Fruit fly (Drosophila melanogaster): ENCODE data around the gene CG14658.

Gene CG14658

DNA sequence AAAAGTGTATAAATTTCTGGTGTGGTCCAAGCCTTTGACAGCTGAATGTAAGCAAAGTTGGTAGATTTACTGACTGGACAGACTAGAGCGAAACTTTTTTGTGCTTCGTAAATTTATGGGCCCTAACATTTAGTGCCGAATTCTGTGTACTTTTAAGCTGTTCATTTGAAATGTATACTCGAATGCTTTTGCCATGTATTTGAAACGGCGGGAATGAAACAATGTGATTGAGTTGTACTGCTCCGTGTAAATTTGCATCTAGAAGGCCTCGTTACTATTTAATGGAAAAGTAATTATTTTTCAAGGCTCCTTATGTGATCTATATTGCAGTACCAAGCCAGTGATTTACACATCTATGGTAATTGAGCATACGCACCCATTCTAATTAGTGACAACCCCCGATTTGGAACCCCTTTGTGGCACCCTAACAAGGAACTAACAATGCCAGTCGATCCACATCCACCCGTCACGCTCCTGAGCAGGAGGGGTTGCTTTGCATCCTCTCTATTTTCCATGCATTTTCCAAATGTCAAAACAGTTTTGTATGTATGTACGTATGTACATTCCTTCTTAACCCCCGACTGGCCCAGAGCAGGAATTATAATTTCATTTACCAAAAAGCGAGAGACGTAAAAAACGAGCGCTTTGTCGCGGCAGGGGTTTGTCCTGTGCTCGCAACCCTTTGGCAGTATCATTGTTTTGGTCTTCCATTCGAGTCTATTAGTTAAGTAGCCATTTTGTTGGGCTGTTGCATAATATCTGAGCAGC is 28.4 kb upstream of the CG14658 start (continued):
- TF ChIP-seq az2 (GFP tag; optimal IDR thresholded peaks at IDR 0.05) = no peak
- TF ChIP-seq sna (GFP tag; IDR thresholded peaks at IDR 0.05; ENCODE audit: partially characterized antibody) = no peak
- no peak for TF ChIP-seq bowl (GFP tag; IDR thresholded peaks at IDR 0.05)
- no peak for TF ChIP-seq zen (tag; optimal IDR thresholded peaks at IDR 0.05)
- TF ChIP-seq da (GFP tag; optimal IDR thresholded peaks at IDR 0.05) = no peak
- no peak for TF ChIP-seq CG10462 (GFP tag; optimal IDR thresholded peaks at IDR 0.05)
- no peak for TF ChIP-seq CG34376 (GFP tag; optimal IDR thresholded peaks at IDR 0.05)
- peak; percentile 27; the same call in 1 of the 2 replicates for TF ChIP-seq seq (GFP tag; IDR thresholded peaks at IDR 0.05)
- no peak for TF ChIP-seq tio (GFP tag; optimal IDR thresholded peaks at IDR 0.05)
- TF ChIP-seq Atf3 (GFP tag; optimal IDR thresholded peaks at IDR 0.05) = no peak
- no peak for TF ChIP-seq nerfin-1 (tag; optimal IDR thresholded peaks at IDR 0.05)
- no peak for TF ChIP-seq gcm2 (GFP tag; optimal IDR thresholded peaks at IDR 0.05)
- peak; percentile 42 for TF ChIP-seq gsb-n (tag; optimal IDR thresholded peaks at IDR 0.05)
- no peak for TF ChIP-seq CTCF (GFP tag; optimal IDR thresholded peaks at IDR 0.05)
- TF ChIP-seq Blimp-1 (GFP tag; optimal IDR thresholded peaks at IDR 0.05) = no peak
- no peak for TF ChIP-seq slbo (GFP tag; IDR thresholded peaks at IDR 0.05)
- peak; percentile 23 for TF ChIP-seq Kr (GFP tag; optimal IDR thresholded peaks at IDR 0.05)
- TF ChIP-seq Awh (GFP tag; IDR thresholded peaks at IDR 0.05) = no peak
- TF ChIP-seq mld (GFP tag; IDR thresholded peaks at IDR 0.05; ENCODE audit: partially characterized antibody) = no peak
- TF ChIP-seq eyg (GFP tag; optimal IDR thresholded peaks at IDR 0.05) = no peak
- TF ChIP-seq sob (GFP tag; IDR thresholded peaks at IDR 0.05) = no peak
- no peak for TF ChIP-seq CG2875 (GFP tag; optimal IDR thresholded peaks at IDR 0.05)
- TF ChIP-seq en (GFP tag; optimal IDR thresholded peaks at IDR 0.05) = no peak
- TF ChIP-seq bsh (GFP tag; optimal IDR thresholded peaks at IDR 0.05) = no peak
- no peak for TF ChIP-seq Dbx (GFP tag; IDR thresholded peaks at IDR 0.05)
- no peak for TF ChIP-seq CG10147 (GFP tag; optimal IDR thresholded peaks at IDR 0.05)
- no peak for TF ChIP-seq gcm (GFP tag; optimal IDR thresholded peaks at IDR 0.05)
- no peak for TF ChIP-seq CG18011 (GFP tag; optimal IDR thresholded peaks at IDR 0.05)
- no peak for TF ChIP-seq exex (tag; optimal IDR thresholded peaks at IDR 0.05)
- no peak for TF ChIP-seq CG43689 (GFP tag; IDR thresholded peaks at IDR 0.05)

DNA sequence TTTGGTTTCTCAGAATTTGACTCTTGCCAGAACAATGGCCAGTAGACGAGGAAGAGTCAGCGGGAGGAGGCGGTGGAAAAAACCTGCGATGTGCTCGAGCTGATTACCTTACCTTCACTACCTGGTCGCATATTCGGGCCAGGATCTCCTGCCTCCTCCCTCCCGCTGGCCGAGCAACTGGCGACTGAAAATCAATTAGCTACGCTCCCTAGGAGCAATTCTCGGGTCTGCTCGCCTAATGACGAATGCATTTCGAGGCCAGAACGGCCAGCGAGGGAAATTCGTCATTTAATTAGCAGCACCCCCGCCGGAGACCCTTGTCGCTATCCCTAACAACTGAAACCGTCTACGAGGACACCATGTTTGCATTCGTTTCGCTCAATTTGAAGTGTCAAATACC is 27.7 kb upstream of the CG14658 start:
- peak in 1 of 2 experiments; percentile 55 for TF ChIP-seq tll (GFP tag; optimal IDR thresholded peaks at IDR 0.05)
- peak; percentile 98 for TF ChIP-seq zen (tag; optimal IDR thresholded peaks at IDR 0.05)
- TF ChIP-seq CG12104 (GFP tag; optimal IDR thresholded peaks at IDR 0.05) = no peak
- TF ChIP-seq btn (GFP tag; optimal IDR thresholded peaks at IDR 0.05) = no peak
- no peak for TF ChIP-seq E2f2 (GFP tag; IDR thresholded peaks at IDR 0.05)
- TF ChIP-seq crol (GFP tag; IDR thresholded peaks at IDR 0.05) = peak; percentile 48; the same call in 1 of the 2 replicates
- no peak for TF ChIP-seq prd (optimal IDR thresholded peaks at IDR 0.05)
- TF ChIP-seq prd (GFP tag; IDR thresholded peaks at IDR 0.05) = peak; percentile 91
- peak; percentile 7 for TF ChIP-seq gsb-n (tag; optimal IDR thresholded peaks at IDR 0.05)
- peak; percentile 14 for TF ChIP-seq cad (GFP tag; optimal IDR thresholded peaks at IDR 0.05)
- peak; percentile 61 for TF ChIP-seq twi (tag; optimal IDR thresholded peaks at IDR 0.05)

DNA sequence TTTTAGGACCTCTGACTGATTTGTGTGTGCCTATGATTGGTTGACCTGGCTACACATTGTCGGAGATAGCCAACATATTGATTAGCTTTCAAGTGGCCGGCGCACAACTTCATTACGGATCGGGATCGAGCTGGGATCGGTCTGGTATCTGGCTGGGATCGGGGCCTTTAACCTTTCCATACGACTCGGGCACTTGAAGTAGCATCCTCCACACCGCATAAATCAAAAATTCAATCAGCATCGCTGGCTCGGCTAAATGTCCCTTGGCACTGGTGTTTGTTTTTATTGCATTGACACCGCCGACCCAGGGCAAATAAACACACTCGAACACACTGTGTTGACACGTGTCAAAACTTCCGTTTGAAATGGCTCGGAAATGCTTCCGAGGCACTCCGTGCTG is 25.4 kb upstream of the CG14658 start:
- TF ChIP-seq Hey (tag; optimal IDR thresholded peaks at IDR 0.05) (peak; percentile 76), Bdp1 (GFP tag; optimal IDR thresholded peaks at IDR 0.05) (no peak), Ets65A (GFP tag) (peak; percentile 82), Poxn (GFP tag; IDR thresholded peaks at IDR 0.05) (no peak), twi (tag; optimal IDR thresholded peaks at IDR 0.05) (peak; percentile 55), insv (GFP tag; optimal IDR thresholded peaks at IDR 0.05) (no peak), prd (optimal IDR thresholded peaks at IDR 0.05) (no peak), prd (GFP tag; IDR thresholded peaks at IDR 0.05) (0 out of 3 replicates have a peak, but pooled peaks have one; percentile 15), E2f2 (GFP tag; IDR thresholded peaks at IDR 0.05) (no peak)

Data from whole organism, embryonic.